Worm (Caenorhabditis elegans): ENCODE results near the gene C12D5.9.

The C12D5.9 gene

DNA sequence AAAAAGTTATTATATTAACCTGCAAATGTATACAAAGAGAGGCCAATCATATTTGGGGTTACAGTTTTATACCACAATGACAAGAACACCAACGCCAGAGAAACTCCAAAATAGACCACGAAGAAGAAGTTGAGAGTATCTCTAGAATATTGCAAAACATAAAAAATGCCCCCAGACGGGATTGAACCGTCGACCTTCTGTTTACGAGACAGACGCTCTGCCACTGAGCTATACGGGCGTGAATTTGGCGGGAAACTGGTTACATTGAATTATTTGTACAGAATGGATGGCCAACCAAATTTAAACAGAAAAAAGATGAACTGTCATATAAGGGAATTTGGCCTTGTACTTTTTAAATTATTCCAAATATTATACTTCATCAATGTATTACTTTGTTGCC, 40.7 kb upstream of the C12D5.9 start (continued):
- TF ChIP-seq R02D3.7 (tag; optimal IDR thresholded peaks at IDR 0.05) (no peak), gmeb-1 (tag; optimal IDR thresholded peaks at IDR 0.05) (peak; percentile 42), sma-3 (GFP tag; optimal IDR thresholded peaks at IDR 0.05) (peak; percentile 57), ztf-11 (tag; optimal IDR thresholded peaks at IDR 0.05) (no peak), mab-5 (tag; optimal IDR thresholded peaks at IDR 0.05) (no peak), unc-62 (GFP tag; optimal IDR thresholded peaks at IDR 0.05) (no peak), peb-1 (tag; optimal IDR thresholded peaks at IDR 0.05) (no peak), ceh-82 (tag; optimal IDR thresholded peaks at IDR 0.05) (no peak), Y55F3AM.14 (GFP tag; optimal IDR thresholded peaks at IDR 0.05) (peak; percentile 57), zag-1 (tag; optimal IDR thresholded peaks at IDR 0.05) (no peak), nhr-25 (tag; optimal IDR thresholded peaks at IDR 0.05) (peak; percentile 46), nhr-237 (tag; optimal IDR thresholded peaks at IDR 0.05) (no peak), alr-1 (tag; optimal IDR thresholded peaks at IDR 0.05) (no peak), sma-9 (GFP tag; optimal IDR thresholded peaks at IDR 0.05) (peak; percentile 42), sma-9 (tag; optimal IDR thresholded peaks at IDR 0.05) (no peak), unc-39 (tag; optimal IDR thresholded peaks at IDR 0.05) (no peak), C34F6.9 (tag; optimal IDR thresholded peaks at IDR 0.05) (peak; percentile 15), nhr-21 (tag; optimal IDR thresholded peaks at IDR 0.05) (peak; percentile 49), lin-39 (tag; optimal IDR thresholded peaks at IDR 0.05) (no peak), crh-2 (tag; optimal IDR thresholded peaks at IDR 0.05) (peak; percentile 68), fos-1 (tag; optimal IDR thresholded peaks at IDR 0.05) (peak; percentile 63), skn-1 (tag; optimal IDR thresholded peaks at IDR 0.05) (no peak), ZK546.5 (tag; optimal IDR thresholded peaks at IDR 0.05) (no peak), mbf-1 (tag; optimal IDR thresholded peaks at IDR 0.05) (no peak), dmd-4 (tag; optimal IDR thresholded peaks at IDR 0.05) (no peak)

DNA sequence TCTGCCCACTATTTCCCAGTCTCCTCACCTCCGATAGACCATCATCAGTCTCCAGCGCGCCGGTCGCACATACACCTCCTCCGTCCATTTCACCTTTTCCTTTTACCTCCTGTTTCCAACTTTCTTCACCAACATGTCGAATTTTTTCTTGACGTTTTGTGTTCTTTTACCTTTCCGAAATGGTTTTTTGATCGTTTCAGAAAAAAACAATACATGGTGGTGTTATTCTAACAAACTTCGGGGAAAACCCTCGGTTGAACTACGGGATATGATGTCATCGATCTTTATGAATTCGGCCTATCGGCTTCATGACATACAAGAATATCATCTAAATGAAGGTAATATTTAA, 38.9 kb upstream of the C12D5.9 start, which contains the start of gene Y97E10C.1:
Gene Y97E10C.1 (plus strand): TSS at position 201 of the 349 bp plus-strand sequence.
- no peak for TF ChIP-seq unc-62 (GFP tag; optimal IDR thresholded peaks at IDR 0.05)
- no peak for TF ChIP-seq ceh-16 (tag; optimal IDR thresholded peaks at IDR 0.05)
- TF ChIP-seq nhr-6 (tag; optimal IDR thresholded peaks at IDR 0.05), result no peak
- no peak for TF ChIP-seq nhr-23 (tag; optimal IDR thresholded peaks at IDR 0.05)
- no peak for TF ChIP-seq sem-4 (tag; optimal IDR thresholded peaks at IDR 0.05)
- TF ChIP-seq dmd-4 (tag; optimal IDR thresholded peaks at IDR 0.05), result no peak
- no peak for TF ChIP-seq nhr-10 (tag; optimal IDR thresholded peaks at IDR 0.05)
- no peak for TF ChIP-seq lin-13 (GFP tag; optimal IDR thresholded peaks at IDR 0.05)
- no peak for TF ChIP-seq unc-39 (tag; optimal IDR thresholded peaks at IDR 0.05)
- no peak for TF ChIP-seq alr-1 (tag; optimal IDR thresholded peaks at IDR 0.05)
- no peak for TF ChIP-seq ZK546.5 (tag; optimal IDR thresholded peaks at IDR 0.05)
- TF ChIP-seq gmeb-1 (tag; optimal IDR thresholded peaks at IDR 0.05), result no peak
- no peak for TF ChIP-seq nhr-77 (tag; optimal IDR thresholded peaks at IDR 0.05)
- TF ChIP-seq snpc-4 (tag; optimal IDR thresholded peaks at IDR 0.05), result no peak

DNA sequence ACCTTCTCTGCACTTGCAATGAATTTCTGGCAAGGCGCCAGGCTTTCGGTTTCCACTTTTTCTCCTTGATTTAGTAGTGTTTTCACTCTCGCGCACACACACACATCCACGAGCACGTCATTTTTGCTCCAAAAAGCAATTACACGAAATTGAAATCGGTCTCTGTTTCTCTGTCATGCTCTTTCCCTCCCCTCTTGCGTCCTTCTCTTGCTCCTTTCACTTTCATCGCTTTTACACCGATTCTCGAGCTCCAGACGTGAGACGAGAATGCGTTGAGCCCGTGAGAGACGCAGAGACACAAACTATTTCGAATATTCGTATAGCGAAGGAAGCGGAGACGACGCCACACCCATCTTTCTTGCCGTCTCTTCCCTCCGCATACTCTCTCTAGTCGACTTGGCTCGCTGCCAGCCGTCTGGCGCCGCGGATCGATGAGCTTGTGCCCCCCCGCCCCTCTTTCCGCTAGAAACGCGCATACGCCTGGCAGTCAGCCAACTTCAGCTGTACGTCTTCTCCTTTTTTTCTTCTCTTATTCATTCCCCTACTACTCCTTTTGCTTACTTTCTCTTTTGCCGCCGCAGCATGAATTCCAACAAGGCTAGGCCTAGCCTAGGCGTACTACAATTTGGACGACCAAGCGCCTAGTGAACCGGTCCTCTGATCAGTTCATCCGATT, 38.4 kb upstream of the C12D5.9 start:
- peak; percentile 8 for TF ChIP-seq ZK546.5 (tag; optimal IDR thresholded peaks at IDR 0.05)
- TF ChIP-seq nhr-237 (tag; optimal IDR thresholded peaks at IDR 0.05), result no peak
- TF ChIP-seq mab-5 (tag; optimal IDR thresholded peaks at IDR 0.05), result peak; percentile 77
- TF ChIP-seq nhr-25 (tag; optimal IDR thresholded peaks at IDR 0.05), result peak; percentile 52
- TF ChIP-seq sma-9 (GFP tag; optimal IDR thresholded peaks at IDR 0.05), result peak; percentile 89
- no peak for TF ChIP-seq sma-9 (tag; optimal IDR thresholded peaks at IDR 0.05)
- TF ChIP-seq crh-2 (tag; optimal IDR thresholded peaks at IDR 0.05), result peak; percentile 78
- TF ChIP-seq Y55F3AM.14 (GFP tag; optimal IDR thresholded peaks at IDR 0.05), result peak; percentile 88
- TF ChIP-seq unc-62 (GFP tag; optimal IDR thresholded peaks at IDR 0.05), result no peak
- TF ChIP-seq ceh-82 (tag; optimal IDR thresholded peaks at IDR 0.05), result no peak
- TF ChIP-seq nhr-129 (tag; optimal IDR thresholded peaks at IDR 0.05), result peak; percentile 91
- no peak for TF ChIP-seq mbf-1 (tag; optimal IDR thresholded peaks at IDR 0.05)
- peak; percentile 85 for TF ChIP-seq blmp-1 (tag; optimal IDR thresholded peaks at IDR 0.05; ENCODE audit: insufficient read depth)
- no peak for TF ChIP-seq snpc-4 (tag; optimal IDR thresholded peaks at IDR 0.05)
- no peak for TF ChIP-seq nhr-77 (tag; optimal IDR thresholded peaks at IDR 0.05)
- TF ChIP-seq dmd-4 (tag; optimal IDR thresholded peaks at IDR 0.05), result no peak
- TF ChIP-seq sem-4 (tag; optimal IDR thresholded peaks at IDR 0.05), result peak; percentile 50
- TF ChIP-seq C34F6.9 (tag; optimal IDR thresholded peaks at IDR 0.05), result peak; percentile 94
- peak; percentile 93 for TF ChIP-seq zag-1 (tag; optimal IDR thresholded peaks at IDR 0.05)
- TF ChIP-seq nhr-23 (tag; optimal IDR thresholded peaks at IDR 0.05), result no peak
- no peak for TF ChIP-seq alr-1 (tag; optimal IDR thresholded peaks at IDR 0.05)
- TF ChIP-seq mdl-1 (tag; optimal IDR thresholded peaks at IDR 0.05), result peak; percentile 68
- TF ChIP-seq gmeb-1 (tag; optimal IDR thresholded peaks at IDR 0.05), result no peak
- no peak for TF ChIP-seq sma-3 (GFP tag; optimal IDR thresholded peaks at IDR 0.05)
- TF ChIP-seq nhr-6 (tag; optimal IDR thresholded peaks at IDR 0.05), result no peak
- peak; percentile 42 for TF ChIP-seq egl-27 (tag; optimal IDR thresholded peaks at IDR 0.05)
- TF ChIP-seq F13H6.1 (tag; optimal IDR thresholded peaks at IDR 0.05), result peak; percentile 94
- no peak for TF ChIP-seq aly-2 (tag; optimal IDR thresholded peaks at IDR 0.05)
- peak; percentile 67 for TF ChIP-seq ztf-4 (tag; optimal IDR thresholded peaks at IDR 0.05)
- no peak for TF ChIP-seq elt-1 (tag; optimal IDR thresholded peaks at IDR 0.05)
- peak; percentile 88 for TF ChIP-seq unc-55 (GFP tag; optimal IDR thresholded peaks at IDR 0.05)
- TF ChIP-seq peb-1 (tag; optimal IDR thresholded peaks at IDR 0.05), result no peak
- TF ChIP-seq lin-11 (tag; optimal IDR thresholded peaks at IDR 0.05), result peak; percentile 41
- TF ChIP-seq nhr-21 (tag; optimal IDR thresholded peaks at IDR 0.05), result peak; percentile 44
- TF ChIP-seq lin-13 (GFP tag; optimal IDR thresholded peaks at IDR 0.05), result peak; percentile 71
- no peak for TF ChIP-seq nhr-10 (tag; optimal IDR thresholded peaks at IDR 0.05)
- TF ChIP-seq lsy-2 (tag; optimal IDR thresholded peaks at IDR 0.05), result peak; percentile 51 to 75
- TF ChIP-seq ama-1 (optimal IDR thresholded peaks at IDR 0.05), result no peak
